Worm (Caenorhabditis elegans) whole organism, L4 larva: ENCODE data around the gene srd-68.

ENCODE experiments used
- T20F7.1 ChIP-seq: fragments of 200-800 bp; sonication (Bioruptor generic); optimal IDR thresholded peaks from 2 replicates; lab custom pipeline; 2018; ENCODE audit warnings: mild to moderate bottlenecking, missing genetic modification characterization, missing compliant biosample characterization
- ZK337.2 ChIP-seq: fragments of 200-800 bp; sonication (Bioruptor generic); IDR thresholded peaks from 2 replicates; pipeline ENCODE4 v1.3.6; 2022; ENCODE audit warnings: missing genetic modification reagents, missing genetic modification characterization, missing compliant biosample characterization
- aly-2 ChIP-seq: sonication (generic microtip); optimal IDR thresholded peaks from 2 replicates; lab custom pipeline; 2018; ENCODE audit warnings: missing biosample characterization, missing genetic modification characterization
- madf-9 ChIP-seq: fragments of 200-800 bp; sonication (Bioruptor generic); conservative IDR thresholded peaks from 2 replicates; pipeline ENCODE4 v1.3.6; 2022; ENCODE audit warnings: missing genetic modification reagents, missing genetic modification characterization, missing compliant biosample characterization
- unc-39 ChIP-seq: sonication (generic microtip); optimal IDR thresholded peaks from 2 replicates; lab custom pipeline; 2017; ENCODE audit warnings: missing biosample characterization, missing genetic modification characterization
- unc-62 ChIP-seq, 3 experiments: fragments of 150-350 bp in 1 of 3; sonication (generic microtip); optimal IDR thresholded peaks in 2 of 3; peaks in 1 of 3; 1 replicate in 1 of 3; 2 replicates in 2 of 3; lab custom pipeline; 2014 to 2017; ENCODE audit warnings: missing biosample characterization in 3 of 3, missing genetic modification characterization in 3 of 3, missing genetic modification reagents in 3 of 3, missing genotype in 1 of 3
- ztf-11 ChIP-seq: fragments of 150-350 bp; optimal IDR thresholded peaks from 2 replicates; lab custom pipeline; 2014; ENCODE audit warnings: missing biosample characterization, missing genetic modification characterization

ce11 chrV:16916079-16916478, 13.5 kb upstream of the srd-68 start, which contains the start of gene F09C6.10:
- TF ChIP-seq aly-2 (tag; lab: Kevin White, UChicago) (no peak), unc-39 (no peak), madf-9 (GFP tag; lab: Robert Waterston, UW) (no peak), unc-62 (GFP tag; optimal IDR thresholded peaks at IDR 0.05 in 1 of 2; lab: Kevin White, UChicago) (no peak), unc-62 (tag; optimal IDR thresholded peaks at IDR 0.05; lab: Kevin White, UChicago) (no peak), T20F7.1 (GFP tag; lab: Kevin White, UChicago) (no peak), ztf-11 (tag; lab: Kevin White, UChicago) (no peak), ZK337.2 (GFP tag; lab: Robert Waterston, UW) (no peak)
